Fruit fly (Drosophila melanogaster) whole organism, pupa: Measurements from ENCODE around the gene CG42724.
A peak's percentile ranks its signal among the peaks of the same experiment; 100 is the strongest.

Experiments used
- CG10348 ChIP-seq: fragments of 200-800 bp; sonication (Bioruptor generic); IDR thresholded peaks from 2 replicates; pipeline ENCODE4 v1.3.6; 2022; ENCODE audit warnings: missing biosample characterization, missing genetic modification characterization
- CG12605 ChIP-seq: fragments of 200-800 bp; sonication (Bioruptor generic); IDR thresholded peaks from 2 replicates; pipeline ENCODE4 v1.3.6; 2022; ENCODE audit warnings: missing biosample characterization, missing genetic modification characterization
- CG13204 ChIP-seq: fragments of 200-800 bp; sonication (Bioruptor generic); optimal IDR thresholded peaks from 2 replicates; lab custom pipeline; 2018; ENCODE audit warnings: missing biosample characterization, mild to moderate bottlenecking, missing genetic modification characterization, moderate library complexity
- CG14655 ChIP-seq: fragments of 200-800 bp; sonication (Bioruptor generic); optimal IDR thresholded peaks from 3 replicates; lab custom pipeline; 2017; ENCODE audit warnings: mild to moderate bottlenecking, missing biosample characterization, missing genetic modification reagents, missing genetic modification characterization
- CG15710 ChIP-seq: fragments of 200-800 bp; sonication (Bioruptor generic); optimal IDR thresholded peaks from 2 replicates; lab custom pipeline; 2018; ENCODE audit warnings: missing biosample characterization, mild to moderate bottlenecking, missing genetic modification characterization, moderate library complexity
- CG17806 ChIP-seq: fragments of 200-800 bp; sonication (Bioruptor generic); optimal IDR thresholded peaks from 2 replicates; lab custom pipeline; 2018; ENCODE audit warnings: missing biosample characterization, mild to moderate bottlenecking, missing genetic modification characterization, moderate library complexity
- CG32121 ChIP-seq: fragments of 200-800 bp; sonication (Bioruptor generic); IDR thresholded peaks from 2 replicates; pipeline ENCODE4 v1.3.6; 2022; ENCODE audit warnings: missing biosample characterization, missing genetic modification characterization
- CG34367 ChIP-seq: fragments of 200-800 bp; sonication (Bioruptor generic); optimal IDR thresholded peaks from 2 replicates; lab custom pipeline; 2018; ENCODE audit warnings: missing biosample characterization, mild to moderate bottlenecking, missing genetic modification characterization
- CG4496 ChIP-seq: fragments of 200-800 bp; sonication (Bioruptor generic); IDR thresholded peaks from 3 replicates; pipeline ENCODE4 v1.3.6; 2022; ENCODE audit warnings: missing biosample characterization, missing genetic modification characterization
- CG8159 ChIP-seq: fragments of 200-800 bp; sonication (Bioruptor generic); optimal IDR thresholded peaks from 3 replicates; lab custom pipeline; 2018; ENCODE audit warnings: missing biosample characterization, mild to moderate bottlenecking, missing genetic modification characterization, moderate library complexity
- CG8301 ChIP-seq: fragments of 200-800 bp; sonication (Bioruptor generic); optimal IDR thresholded peaks from 2 replicates; lab custom pipeline; 2018; ENCODE audit warnings: missing biosample characterization, mild to moderate bottlenecking, missing genetic modification characterization
- CG9948 ChIP-seq: fragments of 200-800 bp; sonication (Bioruptor generic); optimal IDR thresholded peaks from 2 replicates; lab custom pipeline; 2018; ENCODE audit warnings: missing biosample characterization, mild to moderate bottlenecking, missing genetic modification characterization, moderate library complexity
- D1 ChIP-seq: fragments of 200-800 bp; sonication (Bioruptor generic); optimal IDR thresholded peaks from 2 replicates; lab custom pipeline; 2018; ENCODE audit warnings: missing biosample characterization, mild to moderate bottlenecking, missing genetic modification characterization, moderate library complexity
- EcR ChIP-seq: fragments of 200-800 bp; sonication (Bioruptor generic); optimal IDR thresholded peaks from 3 replicates; lab custom pipeline; 2019; ENCODE audit warnings: missing biosample characterization, missing genetic modification characterization, mild to moderate bottlenecking, moderate library complexity, missing genetic modification reagents
- Ets98B ChIP-seq: fragments of 200-800 bp; sonication (Bioruptor generic); IDR thresholded peaks from 2 replicates; pipeline ENCODE4 v1.3.6; 2022; ENCODE audit warnings: missing biosample characterization, missing genetic modification characterization
- Pif1A ChIP-seq: fragments of 200-800 bp; sonication (Bioruptor generic); optimal IDR thresholded peaks from 3 replicates; lab custom pipeline; 2016; ENCODE audit warnings: missing biosample characterization, missing genetic modification characterization
- Pif1B ChIP-seq: fragments of 200-800 bp; sonication (Bioruptor generic); optimal IDR thresholded peaks from 3 replicates; lab custom pipeline; 2016; ENCODE audit warnings: missing biosample characterization, missing genetic modification characterization
- Snoo ChIP-seq: fragments of 200-800 bp; sonication (Bioruptor generic); optimal IDR thresholded peaks from 3 replicates; lab custom pipeline; 2017; ENCODE audit warnings: missing biosample characterization, mild to moderate bottlenecking, missing genetic modification characterization, inconsistent platforms
- fd96Ca ChIP-seq: fragments of 200-800 bp; sonication (Bioruptor generic); IDR thresholded peaks from 3 replicates; pipeline ENCODE4 v1.3.6; 2022; ENCODE audit warnings: missing biosample characterization, missing genetic modification characterization
- gl ChIP-seq: fragments of 200-800 bp; sonication (Bioruptor generic); optimal IDR thresholded peaks from 2 replicates; lab custom pipeline; 2018; ENCODE audit warnings: missing biosample characterization, mild to moderate bottlenecking, missing genetic modification characterization
- rn ChIP-seq: fragments of 200-800 bp; sonication (Bioruptor generic); IDR thresholded peaks from 2 replicates; pipeline ENCODE4 v1.3.6; 2022; ENCODE audit warnings: missing biosample characterization, missing genetic modification characterization

The CG42724 gene

dm6 chr3R:6406566-6407098, 38.5 kb upstream of the CG42724 start, which contains the start of gene gpp:
Gene gpp, plus strand, starts transcription at chr3R:6406855.
- TF ChIP-seq CG9948 (tag; lab: Kevin White, UChicago) (no peak), D1 (tag; lab: Kevin White, UChicago) (no peak), Snoo (tag; lab: Kevin White, UChicago) (no peak), CG32121 (GFP tag; lab: Robert Waterston, UW) (no peak), CG4496 (GFP tag; lab: Robert Waterston, UW) (no peak), CG13204 (GFP tag; lab: Kevin White, UChicago) (peak; percentile 36), rn (no peak), EcR (peak; percentile 40), CG8159 (tag; lab: Kevin White, UChicago) (no peak), CG14655 (no peak), CG15710 (tag; lab: Kevin White, UChicago) (no peak), CG8301 (tag; lab: Kevin White, UChicago) (no peak), Pif1B (GFP tag; lab: Kevin White, UChicago) (peak; percentile 12), CG34367 (tag; lab: Kevin White, UChicago) (no peak), gl (peak; percentile 5), fd96Ca (GFP tag; lab: Robert Waterston, UW) (no peak), CG10348 (GFP tag; lab: Robert Waterston, UW) (no peak)

dm6 chr3R:6405674-6406565, 37.8 kb upstream of the CG42724 start, which contains the start of gene Dmtn:
Gene Dmtn, minus strand, starts transcription at chr3R:6405895.
- TF ChIP-seq EcR (no peak), fd96Ca (GFP tag; lab: Robert Waterston, UW) (no peak), D1 (tag; lab: Kevin White, UChicago) (no peak), Pif1B (GFP tag; lab: Kevin White, UChicago) (peak; percentile 33), CG4496 (GFP tag; lab: Robert Waterston, UW) (no peak), CG8301 (tag; lab: Kevin White, UChicago) (no peak), Snoo (tag; lab: Kevin White, UChicago) (no peak), CG9948 (tag; lab: Kevin White, UChicago) (no peak), Pif1A (no peak), CG12605 (no peak), CG13204 (GFP tag; lab: Kevin White, UChicago) (no peak), rn (no peak), CG32121 (GFP tag; lab: Robert Waterston, UW) (no peak), CG10348 (GFP tag; lab: Robert Waterston, UW) (no peak), CG14655 (peak; percentile 40), CG8159 (tag; lab: Kevin White, UChicago) (peak; percentile 9), gl (no peak), CG15710 (tag; lab: Kevin White, UChicago) (no peak), CG34367 (tag; lab: Kevin White, UChicago) (no peak), Ets98B (GFP tag; lab: Robert Waterston, UW) (no peak), CG17806 (tag; lab: Kevin White, UChicago) (no peak)

dm6 chr3R:6405239-6405638, 37.2 kb upstream of the CG42724 start:
- TF ChIP-seq rn (no peak), fd96Ca (GFP tag; lab: Robert Waterston, UW) (no peak), CG14655 (no peak), CG13204 (GFP tag; lab: Kevin White, UChicago) (peak; percentile 43), Ets98B (GFP tag; lab: Robert Waterston, UW) (no peak), CG32121 (GFP tag; lab: Robert Waterston, UW) (no peak)

dm6 chr3R:6404174-6404573, 36.1 kb upstream of the CG42724 start:
- TF ChIP-seq CG15710 (tag; lab: Kevin White, UChicago) (peak; percentile 59), CG12605 (no peak; the same call in none of the 2 replicates), D1 (tag; lab: Kevin White, UChicago) (peak; percentile 28), Ets98B (GFP tag; lab: Robert Waterston, UW) (peak; percentile 89), Pif1B (GFP tag; lab: Kevin White, UChicago) (peak; percentile 69), gl (no peak), EcR (no peak), Snoo (tag; lab: Kevin White, UChicago) (peak; percentile 58), CG32121 (GFP tag; lab: Robert Waterston, UW) (peak; percentile 88; the same call in 1 of the 2 replicates), CG17806 (tag; lab: Kevin White, UChicago) (peak; percentile 71), CG14655 (peak; percentile 80), fd96Ca (GFP tag; lab: Robert Waterston, UW) (peak; percentile 74; the same call in 1 of the 3 replicates), CG9948 (tag; lab: Kevin White, UChicago) (peak; percentile 71), CG8159 (tag; lab: Kevin White, UChicago) (peak; percentile 61), CG34367 (tag; lab: Kevin White, UChicago) (peak; percentile 48), CG8301 (tag; lab: Kevin White, UChicago) (peak; percentile 79), Pif1A (peak; percentile 80), CG10348 (GFP tag; lab: Robert Waterston, UW) (no peak), CG13204 (GFP tag; lab: Kevin White, UChicago) (no peak), rn (peak; percentile 63; the same call in 1 of the 2 replicates), CG4496 (GFP tag; lab: Robert Waterston, UW) (peak; percentile 88)

dm6 chr3R:6403674-6404073, 35.6 kb upstream of the CG42724 start:
- TF ChIP-seq CG8301 (tag; lab: Kevin White, UChicago) = no peak
- TF ChIP-seq Pif1A = no peak
- no peak for TF ChIP-seq fd96Ca (GFP tag; lab: Robert Waterston, UW)
- TF ChIP-seq CG8159 (tag; lab: Kevin White, UChicago) = no peak
- no peak for TF ChIP-seq CG12605
- no peak for TF ChIP-seq CG32121 (GFP tag; lab: Robert Waterston, UW)
- no peak for TF ChIP-seq CG17806 (tag; lab: Kevin White, UChicago)
- no peak for TF ChIP-seq CG4496 (GFP tag; lab: Robert Waterston, UW)
- TF ChIP-seq CG13204 (GFP tag; lab: Kevin White, UChicago) = no peak
- no peak for TF ChIP-seq CG34367 (tag; lab: Kevin White, UChicago)
